Worm (Caenorhabditis elegans) whole organism, L4 larva: Measurements from ENCODE around the gene lsm-1.

Experiments
- T20F7.1 ChIP-seq: fragments of 200-800 bp; sonication (Bioruptor generic); optimal IDR thresholded peaks from 2 replicates; lab custom pipeline; 2018; ENCODE audit warnings: mild to moderate bottlenecking, missing genetic modification characterization, missing compliant biosample characterization
- Y105C5A.15 ChIP-seq: fragments of 200-800 bp; sonication (Bioruptor generic); IDR thresholded peaks from 2 replicates; pipeline ENCODE4 v1.3.6; 2022; ENCODE audit warnings: missing genetic modification characterization, missing compliant biosample characterization
- Y48G9A.11 ChIP-seq: fragments of 200-800 bp; sonication (Bioruptor generic); IDR thresholded peaks from 2 replicates; pipeline ENCODE4 v1.3.6; 2022; ENCODE audit warnings: missing genetic modification reagents, missing genetic modification characterization, missing compliant biosample characterization
- ZK337.2 ChIP-seq: fragments of 200-800 bp; sonication (Bioruptor generic); IDR thresholded peaks from 2 replicates; pipeline ENCODE4 v1.3.6; 2022; ENCODE audit warnings: missing genetic modification reagents, missing genetic modification characterization, missing compliant biosample characterization
- aha-1 ChIP-seq: fragments of 150-350 bp; peaks from one replicate; lab custom pipeline; 2014; ENCODE audit warnings: missing biosample characterization, missing genetic modification characterization
- ama-1 ChIP-seq: fragments of 150-350 bp; optimal IDR thresholded peaks from 2 replicates; lab custom pipeline; 2014; ENCODE audit warnings: inconsistent platforms, mixed read lengths
- arid-1 ChIP-seq: fragments of 200-800 bp; sonication (Bioruptor generic); conservative IDR thresholded peaks from 2 replicates; pipeline ENCODE4 v1.3.6; 2022; ENCODE audit warnings: missing genetic modification reagents, missing genetic modification characterization, missing compliant biosample characterization
- ceh-20 ChIP-seq: fragments of 200-800 bp; sonication (Bioruptor generic); IDR thresholded peaks from 2 replicates; pipeline ENCODE4 v1.3.6; 2022; ENCODE audit warnings: missing genetic modification reagents, missing genetic modification characterization, missing compliant biosample characterization
- daf-16 ChIP-seq, 3 experiments: sonication (generic microtip); optimal IDR thresholded peaks; 2 replicates each; lab custom pipeline; 2016 to 2017; ENCODE audit warnings: missing genetic modification characterization in 3 of 3, missing genetic modification reagents in 3 of 3, mild to moderate bottlenecking in 2 of 3, missing compliant biosample characterization in 2 of 3, missing biosample characterization in 1 of 3, moderate library complexity in 1 of 3
- daf-8 ChIP-seq: fragments of 200-800 bp; sonication (Bioruptor generic); IDR thresholded peaks from 2 replicates; pipeline ENCODE4 v1.3.6; 2022; ENCODE audit warnings: missing genetic modification characterization, missing compliant biosample characterization
- dpl-1 ChIP-seq: fragments of 150-350 bp; optimal IDR thresholded peaks from 2 replicates; lab custom pipeline; 2014; ENCODE audit warnings: missing biosample characterization, missing genetic modification reagents, missing genetic modification characterization
- dve-1 ChIP-seq: sonication (generic microtip); optimal IDR thresholded peaks from 2 replicates; lab custom pipeline; 2017; ENCODE audit warnings: antibody characterized with exemption, mild to moderate bottlenecking, missing genetic modification characterization, missing compliant biosample characterization; ENCODE audit not compliant: insufficient read depth
- egl-27 ChIP-seq: sonication (generic microtip); optimal IDR thresholded peaks from 3 replicates; lab custom pipeline; 2017; ENCODE audit warnings: missing biosample characterization, missing genetic modification reagents, missing genetic modification characterization
- egl-43 ChIP-seq: fragments of 200-800 bp; sonication (Bioruptor generic); IDR thresholded peaks from 2 replicates; pipeline ENCODE4 v1.3.6; 2022; ENCODE audit warnings: missing genetic modification reagents, missing genetic modification characterization, missing compliant biosample characterization
- hif-1 ChIP-seq, 2 experiments: sonication (generic microtip); optimal IDR thresholded peaks; 2 replicates each; lab custom pipeline; 2016 to 2017; ENCODE audit warnings: missing compliant biosample characterization in 2 of 2, missing genetic modification characterization in 2 of 2, missing genetic modification reagents in 2 of 2, missing genotype in 2 of 2, mild to moderate bottlenecking in 1 of 2
- hlh-11 ChIP-seq: fragments of 200-800 bp; sonication (Bioruptor generic); optimal IDR thresholded peaks from 2 replicates; lab custom pipeline; 2018; ENCODE audit warnings: mild to moderate bottlenecking, missing genetic modification characterization, missing compliant biosample characterization
- lim-7 ChIP-seq: fragments of 200-800 bp; sonication (Bioruptor generic); IDR thresholded peaks from 2 replicates; pipeline ENCODE4 v1.3.6; 2022; ENCODE audit warnings: missing genetic modification characterization, missing compliant biosample characterization
- lin-38 ChIP-seq: fragments of 200-800 bp; sonication (Bioruptor generic); IDR thresholded peaks from 2 replicates; pipeline ENCODE4 v1.3.6; 2022; ENCODE audit warnings: missing genetic modification reagents, missing genetic modification characterization, missing compliant biosample characterization
- lsy-2 ChIP-seq, 2 experiments: fragments of 150-350 bp in 1 of 2; sonication (generic microtip) in 1 of 2; optimal IDR thresholded peaks; 2 replicates each; lab custom pipeline; 2014 to 2017; ENCODE audit warnings: missing biosample characterization in 2 of 2, missing genetic modification characterization in 2 of 2
- madf-9 ChIP-seq: fragments of 200-800 bp; sonication (Bioruptor generic); conservative IDR thresholded peaks from 2 replicates; pipeline ENCODE4 v1.3.6; 2022; ENCODE audit warnings: missing genetic modification reagents, missing genetic modification characterization, missing compliant biosample characterization
- mes-2 ChIP-seq: sonication (generic microtip); optimal IDR thresholded peaks from 2 replicates; lab custom pipeline; 2016; ENCODE audit warnings: missing genotype, mild to moderate bottlenecking, missing genetic modification characterization, missing compliant biosample characterization; ENCODE audit not compliant: poor library complexity, severe bottlenecking
- nhr-42 ChIP-seq: fragments of 200-800 bp; sonication (Bioruptor generic); IDR thresholded peaks from 2 replicates; pipeline ENCODE4 v1.3.6; 2022; ENCODE audit warnings: missing genetic modification characterization, missing compliant biosample characterization
- sdz-12 ChIP-seq: fragments of 200-800 bp; sonication (Bioruptor generic); optimal IDR thresholded peaks from 2 replicates; lab custom pipeline; 2018; ENCODE audit warnings: mild to moderate bottlenecking, missing genetic modification characterization, missing compliant biosample characterization
- snpc-1.2 ChIP-seq: fragments of 200-800 bp; sonication (Bioruptor generic); IDR thresholded peaks from 2 replicates; pipeline ENCODE4 v1.3.6; 2022; ENCODE audit warnings: missing genetic modification reagents, missing genetic modification characterization, missing compliant biosample characterization
- spr-1 ChIP-seq: sonication (generic microtip); optimal IDR thresholded peaks from 2 replicates; lab custom pipeline; 2016; ENCODE audit warnings: mild to moderate bottlenecking, missing genetic modification characterization, missing compliant biosample characterization
- unc-130 ChIP-seq: sonication (generic microtip); optimal IDR thresholded peaks from 2 replicates; lab custom pipeline; 2016; ENCODE audit warnings: missing genetic modification reagents, missing genetic modification characterization, missing compliant biosample characterization
- unc-62 ChIP-seq, 3 experiments: fragments of 150-350 bp in 1 of 3; sonication (generic microtip); optimal IDR thresholded peaks in 2 of 3; peaks in 1 of 3; 1 replicate in 1 of 3; 2 replicates in 2 of 3; lab custom pipeline; 2014 to 2017; ENCODE audit warnings: missing biosample characterization in 3 of 3, missing genetic modification characterization in 3 of 3, missing genetic modification reagents in 3 of 3, missing genotype in 1 of 3
- zag-1 ChIP-seq: fragments of 150-350 bp; optimal IDR thresholded peaks from 2 replicates; lab custom pipeline; 2014; ENCODE audit warnings: missing biosample characterization, missing genetic modification characterization
- zfp-2 ChIP-seq: sonication (generic microtip); optimal IDR thresholded peaks from 2 replicates; lab custom pipeline; 2016; ENCODE audit warnings: mild to moderate bottlenecking, missing genetic modification characterization, missing compliant biosample characterization
- zfp-3 ChIP-seq: fragments of 200-800 bp; sonication (Bioruptor generic); conservative IDR thresholded peaks from 2 replicates; pipeline ENCODE4 v1.3.6; 2022; ENCODE audit warnings: missing genetic modification reagents, missing genetic modification characterization, missing compliant biosample characterization
- ztf-11 ChIP-seq: fragments of 150-350 bp; optimal IDR thresholded peaks from 2 replicates; lab custom pipeline; 2014; ENCODE audit warnings: missing biosample characterization, missing genetic modification characterization

lsm-1 gene

ce11 chrII:11105981-11106711 is 20.6 kb upstream of the lsm-1 start, which contains the start of gene nasp-1:
TSS of gene nasp-1 (plus strand) at chrII:11106612.
- TF ChIP-seq lsy-2 (tag; optimal IDR thresholded peaks at IDR 0.05; lab: Kevin White, UChicago) (peak in 1 of 2 experiments; percentile 80), dpl-1 (GFP tag; lab: Kevin White, UChicago) (peak; percentile 73), unc-130 (GFP tag; lab: Kevin White, UChicago) (peak; percentile 18), sdz-12 (no peak), Y48G9A.11 (GFP tag; lab: Robert Waterston, UW) (peak; percentile 25; the same call in 1 of the 2 replicates), mes-2 (tag; lab: Kevin White, UChicago) (peak; percentile 86), daf-16 (GFP tag; optimal IDR thresholded peaks at IDR 0.05; lab: Kevin White, UChicago) (no peak), daf-16 (tag; optimal IDR thresholded peaks at IDR 0.05; lab: Kevin White, UChicago) (peak; percentile 28), zfp-3 (GFP tag; lab: Robert Waterston, UW) (no peak)

ce11 chrII:11107828-11108227 is 18.9 kb upstream of the lsm-1 start, which contains the start of gene apc-17:
TSS of gene apc-17 (plus strand) at chrII:11108128.
- TF ChIP-seq spr-1 (tag; lab: Kevin White, UChicago), result no peak
- TF ChIP-seq daf-8 (GFP tag; lab: Robert Waterston, UW), result no peak
- no peak for TF ChIP-seq mes-2 (tag; lab: Kevin White, UChicago)
- no peak for TF ChIP-seq T20F7.1 (GFP tag; lab: Kevin White, UChicago)
- no peak for TF ChIP-seq nhr-42
- TF ChIP-seq Y105C5A.15, result no peak
- TF ChIP-seq lsy-2 (tag; optimal IDR thresholded peaks at IDR 0.05; lab: Kevin White, UChicago), result no peak
- no peak for TF ChIP-seq ztf-11
- no peak for TF ChIP-seq ama-1 (lab: Kevin White, UChicago)
- TF ChIP-seq ZK337.2 (GFP tag; lab: Robert Waterston, UW), result no peak
- no peak for TF ChIP-seq dve-1 (tag; lab: Kevin White, UChicago)
- TF ChIP-seq zfp-2 (tag; lab: Kevin White, UChicago), result no peak
- no peak for TF ChIP-seq egl-27 (tag; lab: Kevin White, UChicago)

ce11 chrII:11110419-11110818 is 16.3 kb upstream of the lsm-1 start:
- no peak for TF ChIP-seq ceh-20
- TF ChIP-seq arid-1 (GFP tag; lab: Robert Waterston, UW), result no peak
- TF ChIP-seq snpc-1.2 (GFP tag; lab: Robert Waterston, UW), result no peak
- no peak for TF ChIP-seq lin-38 (GFP tag; lab: Robert Waterston, UW)
- TF ChIP-seq unc-62 (GFP tag; optimal IDR thresholded peaks at IDR 0.05 in 1 of 2; lab: Kevin White, UChicago), result peak in 1 of 2 experiments; percentile 97
- TF ChIP-seq unc-62 (tag; optimal IDR thresholded peaks at IDR 0.05; lab: Kevin White, UChicago), result no peak

ce11 chrII:11111107-11111506 is 15.6 kb upstream of the lsm-1 start, which contains the start of gene glb-4:
TSS of gene glb-4 (minus strand) at chrII:11111207.
- TF ChIP-seq egl-43 (no peak), madf-9 (GFP tag; lab: Robert Waterston, UW) (no peak), daf-8 (GFP tag; lab: Robert Waterston, UW) (no peak), lim-7 (no peak), mes-2 (tag; lab: Kevin White, UChicago) (no peak), zag-1 (tag; lab: Kevin White, UChicago) (no peak), hlh-11 (tag; lab: Kevin White, UChicago) (no peak)

ce11 chrII:11112419-11112818 is 14.3 kb upstream of the lsm-1 start, which contains the start of gene mat-2:
TSS of gene mat-2 (plus strand) at chrII:11112719.
- peak; percentile 5 for TF ChIP-seq aha-1
- TF ChIP-seq hif-1 (tag; optimal IDR thresholded peaks at IDR 0.05; lab: Kevin White, UChicago), result no peak
